Fruit fly (Drosophila melanogaster) whole organism, embryonic: Measurements from ENCODE around the gene Ide.

ENCODE experiments used
- ATbp ChIP-seq: fragments of 200-800 bp; sonication (Bioruptor generic); optimal IDR thresholded peaks from 2 replicates; lab custom pipeline; 2017; ENCODE audit warnings: missing biosample characterization, mild to moderate bottlenecking, missing genetic modification characterization, missing genetic modification reagents
- Adf1 ChIP-seq: fragments of 200-800 bp; sonication (Bioruptor generic); IDR thresholded peaks from 2 replicates; pipeline ENCODE4 v1.3.6; 2022; ENCODE audit warnings: missing biosample characterization, missing genetic modification characterization
- Bteb2 ChIP-seq: fragments of 200-800 bp; sonication (Bioruptor generic); optimal IDR thresholded peaks from 2 replicates; lab custom pipeline; 2016; ENCODE audit warnings: missing biosample characterization, missing genetic modification characterization
- CG10321 ChIP-seq: fragments of 200-800 bp; sonication (Bioruptor generic); IDR thresholded peaks from 2 replicates; pipeline ENCODE4 v1.3.6; 2022; ENCODE audit warnings: missing biosample characterization, missing genetic modification characterization
- CG10366 ChIP-seq: fragments of 200-800 bp; sonication (Bioruptor generic); IDR thresholded peaks from 2 replicates; pipeline ENCODE4 v1.3.6; 2022; ENCODE audit warnings: missing biosample characterization, missing genetic modification characterization
- CG11456 ChIP-seq: fragments of 200-800 bp; sonication (Bioruptor generic); IDR thresholded peaks from 3 replicates; pipeline ENCODE4 v1.3.6; 2022; ENCODE audit warnings: missing biosample characterization, missing genetic modification characterization
- CG11560 ChIP-seq: fragments of 200-800 bp; sonication (Bioruptor generic); IDR thresholded peaks from 3 replicates; pipeline ENCODE4 v1.3.6; 2022; ENCODE audit warnings: missing biosample characterization, missing genetic modification characterization
- CG12236 ChIP-seq: fragments of 200-800 bp; sonication (Bioruptor generic); optimal IDR thresholded peaks from 2 replicates; lab custom pipeline; 2016; ENCODE audit warnings: missing biosample characterization, missing genetic modification characterization
- CG1233 ChIP-seq: fragments of 200-800 bp; sonication (Bioruptor generic); optimal IDR thresholded peaks from 4 replicates; lab custom pipeline; 2018; ENCODE audit warnings: missing biosample characterization, mild to moderate bottlenecking, missing genetic modification characterization
- CG13296 ChIP-seq: fragments of 200-800 bp; sonication (Bioruptor generic); optimal IDR thresholded peaks from 3 replicates; lab custom pipeline; 2018; ENCODE audit warnings: missing biosample characterization, mild to moderate bottlenecking, missing genetic modification characterization
- CG13624 ChIP-seq: fragments of 200-800 bp; sonication (Bioruptor generic); optimal IDR thresholded peaks from 2 replicates; lab custom pipeline; 2016; ENCODE audit warnings: missing biosample characterization, missing genetic modification characterization
- CG1602 ChIP-seq: fragments of 200-800 bp; sonication (Bioruptor generic); optimal IDR thresholded peaks from 3 replicates; lab custom pipeline; 2016; ENCODE audit warnings: missing biosample characterization, missing genetic modification characterization
- CG18476 ChIP-seq: fragments of 200-800 bp; sonication (Bioruptor generic); optimal IDR thresholded peaks from 2 replicates; lab custom pipeline; 2016; ENCODE audit warnings: missing biosample characterization, mild to moderate bottlenecking, missing genetic modification characterization
- CG31365 ChIP-seq: fragments of 200-800 bp; sonication (Bioruptor generic); optimal IDR thresholded peaks from 2 replicates; lab custom pipeline; 2018; ENCODE audit warnings: missing biosample characterization, mild to moderate bottlenecking, missing genetic modification characterization
- CG32772 ChIP-seq: fragments of 200-800 bp; sonication (Bioruptor generic); IDR thresholded peaks from 2 replicates; pipeline ENCODE4 v1.3.6; 2022; ENCODE audit warnings: missing biosample characterization, missing genetic modification characterization
- CG7357 ChIP-seq: fragments of 200-800 bp; sonication (Bioruptor generic); IDR thresholded peaks from 3 replicates; pipeline ENCODE4 v1.3.6; 2022; ENCODE audit warnings: missing biosample characterization, missing genetic modification characterization
- CG7372 ChIP-seq: fragments of 200-800 bp; sonication (Bioruptor generic); IDR thresholded peaks from 2 replicates; pipeline ENCODE4 v1.3.6; 2022; ENCODE audit warnings: missing biosample characterization, missing genetic modification characterization
- CG7987 ChIP-seq: fragments of 200-800 bp; sonication (Bioruptor generic); optimal IDR thresholded peaks from 2 replicates; lab custom pipeline; 2018; ENCODE audit warnings: missing biosample characterization, mild to moderate bottlenecking, missing genetic modification characterization, moderate library complexity
- CG9609 ChIP-seq: fragments of 200-800 bp; sonication (Bioruptor generic); optimal IDR thresholded peaks from 3 replicates; lab custom pipeline; 2016; ENCODE audit warnings: missing biosample characterization, missing genetic modification characterization
- CG9797 ChIP-seq: fragments of 200-800 bp; sonication (Bioruptor generic); optimal IDR thresholded peaks from 3 replicates; lab custom pipeline; 2018; ENCODE audit warnings: missing biosample characterization, mild to moderate bottlenecking, missing genetic modification characterization
- CHES-1-like ChIP-seq: fragments of 200-800 bp; sonication (Bioruptor generic); optimal IDR thresholded peaks from 2 replicates; lab custom pipeline; 2016; ENCODE audit warnings: missing biosample characterization, missing genetic modification characterization
- Deaf1 ChIP-seq: fragments of 200-800 bp; optimal IDR thresholded peaks from 3 replicates; lab custom pipeline; 2019; ENCODE audit warnings: missing biosample characterization, mild to moderate bottlenecking, missing genetic modification characterization, moderate library complexity
- Fer3 ChIP-seq: fragments of 200-800 bp; sonication (Bioruptor generic); optimal IDR thresholded peaks from 2 replicates; lab custom pipeline; 2018; ENCODE audit warnings: missing biosample characterization, mild to moderate bottlenecking, missing genetic modification characterization, moderate library complexity
- HLHmδ ChIP-seq: fragments of 200-800 bp; sonication (Bioruptor generic); optimal IDR thresholded peaks from 2 replicates; lab custom pipeline; 2018; ENCODE audit warnings: missing biosample characterization, mild to moderate bottlenecking, missing genetic modification characterization, moderate library complexity
- Hmr ChIP-seq: fragments of 200-800 bp; sonication (Bioruptor generic); optimal IDR thresholded peaks from 3 replicates; lab custom pipeline; 2017; ENCODE audit warnings: mild to moderate bottlenecking, missing biosample characterization, missing genetic modification reagents, missing genetic modification characterization
- Meics ChIP-seq: fragments of 200-800 bp; sonication (Bioruptor generic); optimal IDR thresholded peaks from 2 replicates; lab custom pipeline; 2017; ENCODE audit warnings: missing biosample characterization, mild to moderate bottlenecking, missing genetic modification characterization
- Nf-YC ChIP-seq: fragments of 200-800 bp; optimal IDR thresholded peaks from 3 replicates; lab custom pipeline; 2019; ENCODE audit warnings: missing biosample characterization, mild to moderate bottlenecking, missing genetic modification characterization, moderate library complexity
- Scr ChIP-seq: fragments of 200-800 bp; sonication (Bioruptor generic); IDR thresholded peaks from 2 replicates; pipeline ENCODE4 v1.3.6; 2022; ENCODE audit warnings: missing biosample characterization, missing genetic modification characterization; ENCODE audit not compliant: partially characterized antibody
- bsh ChIP-seq, 2 experiments: fragments of 200-800 bp; sonication (Bioruptor generic); optimal IDR thresholded peaks; 2 replicates each; lab custom pipeline; 2017 to 2018; ENCODE audit warnings: mild to moderate bottlenecking in 2 of 2, missing biosample characterization in 2 of 2, missing genetic modification characterization in 2 of 2, moderate library complexity in 1 of 2
- btn ChIP-seq: fragments of 200-800 bp; sonication (Bioruptor generic); optimal IDR thresholded peaks from 2 replicates; lab custom pipeline; 2016; ENCODE audit warnings: missing biosample characterization, missing genetic modification characterization
- dm ChIP-seq: fragments of 200-800 bp; sonication (Bioruptor generic); optimal IDR thresholded peaks from 3 replicates; lab custom pipeline; 2016; ENCODE audit warnings: missing biosample characterization, missing genetic modification characterization
- ems ChIP-seq: fragments of 200-800 bp; sonication (Bioruptor generic); optimal IDR thresholded peaks from 3 replicates; lab custom pipeline; 2016; ENCODE audit warnings: missing biosample characterization, missing genetic modification characterization
- eyg ChIP-seq: fragments of 200-800 bp; sonication (Bioruptor generic); optimal IDR thresholded peaks from 3 replicates; lab custom pipeline; 2016; ENCODE audit warnings: missing biosample characterization, missing genetic modification characterization
- fd64A ChIP-seq: fragments of 200-800 bp; sonication (Bioruptor generic); optimal IDR thresholded peaks from 3 replicates; lab custom pipeline; 2018; ENCODE audit warnings: missing biosample characterization, mild to moderate bottlenecking, missing genetic modification characterization
- fd96Cb ChIP-seq: fragments of 200-800 bp; sonication (Bioruptor generic); optimal IDR thresholded peaks from 2 replicates; lab custom pipeline; 2018; ENCODE audit warnings: missing biosample characterization, mild to moderate bottlenecking, missing genetic modification characterization, moderate library complexity
- fru ChIP-seq: fragments of >200 bp; optimal IDR thresholded peaks from 2 replicates; lab custom pipeline; 2017
- gcm2 ChIP-seq: fragments of 200-800 bp; sonication (Bioruptor generic); optimal IDR thresholded peaks from 2 replicates; lab custom pipeline; 2016; ENCODE audit warnings: missing biosample characterization, missing genetic modification characterization
- hkb ChIP-seq, 2 experiments: fragments of 200-800 bp in 1 of 2; fragments of >200 bp in 1 of 2; sonication (Bioruptor generic) in 1 of 2; IDR thresholded peaks in 1 of 2; optimal IDR thresholded peaks in 1 of 2; 2 replicates each; pipeline versions ENCODE4 v1.3.6 to Lab custom; 2017 to 2022; ENCODE audit warnings: missing biosample characterization in 1 of 2, missing genetic modification characterization in 1 of 2
- jing ChIP-seq: fragments of 200-800 bp; sonication (Bioruptor generic); optimal IDR thresholded peaks from 2 replicates; lab custom pipeline; 2018; ENCODE audit warnings: missing biosample characterization, mild to moderate bottlenecking, missing genetic modification characterization
- knrl ChIP-seq: fragments of 200-800 bp; sonication (Bioruptor generic); IDR thresholded peaks from 3 replicates; pipeline ENCODE4 v1.3.6; 2022; ENCODE audit warnings: missing biosample characterization, missing genetic modification characterization; ENCODE audit not compliant: partially characterized antibody
- mld ChIP-seq: fragments of 200-800 bp; sonication (Bioruptor generic); IDR thresholded peaks from 3 replicates; pipeline ENCODE4 v1.3.6; 2022; ENCODE audit warnings: missing biosample characterization, missing genetic modification characterization; ENCODE audit not compliant: partially characterized antibody
- nerfin-1 ChIP-seq: fragments of 200-800 bp; sonication (Bioruptor generic); optimal IDR thresholded peaks from 3 replicates; lab custom pipeline; 2019; ENCODE audit warnings: missing biosample characterization, mild to moderate bottlenecking, missing genetic modification characterization, moderate library complexity
- ranshi ChIP-seq: fragments of 200-800 bp; sonication (Bioruptor generic); IDR thresholded peaks from 2 replicates; pipeline ENCODE4 v1.3.6; 2022; ENCODE audit warnings: missing biosample characterization, missing genetic modification characterization
- sc ChIP-seq, 3 experiments: fragments of >200 bp in 2 of 3; fragments of 200-800 bp in 1 of 3; sonication (Bioruptor generic) in 1 of 3; optimal IDR thresholded peaks; 2 replicates in 2 of 3; 3 replicates in 1 of 3; lab custom pipeline; 2017; ENCODE audit warnings: mild to moderate bottlenecking in 1 of 3, missing biosample characterization in 1 of 3, missing genetic modification characterization in 1 of 3, missing genetic modification reagents in 1 of 3
- sd ChIP-seq: fragments of 200-800 bp; sonication (Bioruptor generic); optimal IDR thresholded peaks from 3 replicates; lab custom pipeline; 2018; ENCODE audit warnings: missing biosample characterization, mild to moderate bottlenecking, missing genetic modification characterization, moderate library complexity
- so ChIP-seq: fragments of 200-800 bp; sonication (Bioruptor generic); IDR thresholded peaks from 3 replicates; pipeline ENCODE4 v1.3.6; 2022; ENCODE audit warnings: missing biosample characterization, missing genetic modification characterization
- stwl ChIP-seq: fragments of 200-800 bp; sonication (Bioruptor generic); optimal IDR thresholded peaks from 3 replicates; lab custom pipeline; 2018; ENCODE audit warnings: missing biosample characterization, mild to moderate bottlenecking, missing genetic modification characterization, moderate library complexity
- wor ChIP-seq: fragments of 200-800 bp; sonication (Bioruptor generic); IDR thresholded peaks from 2 replicates; pipeline ENCODE4 v1.3.6; 2022; ENCODE audit warnings: missing biosample characterization, missing genetic modification characterization

Ide gene

DNA sequence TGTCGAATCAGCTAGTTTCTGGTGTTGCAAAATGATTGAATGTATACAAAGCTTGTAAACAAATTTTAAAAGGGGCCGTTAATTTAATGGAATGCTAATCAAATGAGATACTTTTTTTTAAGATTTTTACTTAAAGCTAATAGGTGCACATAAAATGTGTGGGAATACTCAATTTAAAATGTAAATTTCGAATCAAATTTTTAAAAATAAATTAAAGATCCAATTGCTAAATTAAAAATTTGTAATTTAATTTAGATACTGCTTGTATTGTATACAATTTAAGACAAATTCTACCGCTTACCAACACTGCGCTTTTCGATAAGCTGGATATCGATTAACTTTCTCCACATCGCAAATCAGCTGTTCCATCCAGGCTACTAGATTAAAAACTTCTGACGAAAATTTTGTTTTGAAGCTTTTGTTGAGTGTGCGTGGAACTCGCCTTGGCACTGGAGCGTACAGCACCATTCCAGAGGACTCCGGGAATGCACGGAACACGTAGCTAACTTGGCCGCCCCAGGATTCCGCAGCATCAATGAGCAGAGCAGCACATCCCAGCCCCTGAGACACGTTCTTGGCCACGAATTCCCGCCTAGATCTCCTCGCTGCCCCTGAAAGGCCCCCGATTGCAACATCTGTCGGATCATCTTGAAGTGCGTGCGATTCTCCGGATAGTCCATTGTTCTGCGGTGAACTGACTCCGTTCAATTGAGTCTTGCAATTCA, 8.6 kb upstream of the Ide start, which contains the start of the genes CG5498 and fbl (continued):
- TF ChIP-seq knrl (GFP tag; lab: Robert Waterston, UW), result no peak
- TF ChIP-seq ranshi, result peak; percentile 29; the same call in 1 of the 2 replicates
- peak; percentile 21 for TF ChIP-seq CG31365
- peak; percentile 54; the same call in 1 of the 3 replicates for TF ChIP-seq mld (GFP tag; lab: Robert Waterston, UW)
- TF ChIP-seq CG7987 (GFP tag; lab: Kevin White, UChicago), result no peak
- TF ChIP-seq wor, result no peak
- no peak for TF ChIP-seq btn (GFP tag; lab: Kevin White, UChicago)
- 0 out of 2 replicates have a peak, but pooled peaks have one; percentile 22 for TF ChIP-seq CG32772 (GFP tag; lab: Robert Waterston, UW)
- TF ChIP-seq gcm2 (GFP tag; lab: Kevin White, UChicago), result no peak
- TF ChIP-seq CG7372 (GFP tag; lab: Robert Waterston, UW), result 0 out of 2 replicates have a peak, but pooled peaks have one; percentile 29
- TF ChIP-seq Hmr (GFP tag; lab: Kevin White, UChicago), result peak; percentile 78
- TF ChIP-seq fru (lab: Kevin White, UChicago), result no peak
- TF ChIP-seq CG18476 (GFP tag; lab: Kevin White, UChicago), result peak; percentile 56
- TF ChIP-seq sd (tag; lab: Kevin White, UChicago), result peak; percentile 84
- TF ChIP-seq hkb (optimal IDR thresholded peaks at IDR 0.05; lab: Kevin White, UChicago), result no peak
- 0 out of 2 replicates have a peak, but pooled peaks have one; percentile 46 for TF ChIP-seq hkb (GFP tag; IDR thresholded peaks at IDR 0.05; lab: Robert Waterston, UW)
- no peak for TF ChIP-seq CG11456
- no peak for TF ChIP-seq jing (GFP tag; lab: Kevin White, UChicago)
- TF ChIP-seq Bteb2 (GFP tag; lab: Kevin White, UChicago), result peak; percentile 59
- TF ChIP-seq Scr (GFP tag; lab: Robert Waterston, UW), result peak; percentile 34; the same call in 1 of the 2 replicates
- TF ChIP-seq Nf-YC (tag; lab: Kevin White, UChicago), result peak; percentile 68
- TF ChIP-seq ATbp (GFP tag; lab: Kevin White, UChicago), result no peak
- TF ChIP-seq eyg, result no peak
- peak; percentile 64 for TF ChIP-seq CG13296 (GFP tag; lab: Kevin White, UChicago)
- no peak for TF ChIP-seq Adf1 (GFP tag; lab: Robert Waterston, UW)
- TF ChIP-seq HLHmδ (GFP tag; lab: Kevin White, UChicago), result no peak
- TF ChIP-seq sc (optimal IDR thresholded peaks at IDR 0.05; lab: Kevin White, UChicago), result no peak
- no peak for TF ChIP-seq sc (GFP tag; optimal IDR thresholded peaks at IDR 0.05; lab: Kevin White, UChicago)
- TF ChIP-seq CG12236 (GFP tag; lab: Kevin White, UChicago), result no peak
- TF ChIP-seq CG1233 (GFP tag; lab: Kevin White, UChicago), result peak; percentile 17
- TF ChIP-seq fd64A (GFP tag; lab: Kevin White, UChicago), result no peak
- TF ChIP-seq CHES-1-like (GFP tag; lab: Kevin White, UChicago), result peak; percentile 5
- TF ChIP-seq CG7357, result no peak
- TF ChIP-seq bsh (GFP tag; optimal IDR thresholded peaks at IDR 0.05; lab: Kevin White, UChicago), result peak in 1 of 2 experiments; percentile 49
- peak; percentile 64 for TF ChIP-seq CG1602
- TF ChIP-seq Deaf1 (tag; lab: Kevin White, UChicago), result peak; percentile 45
- no peak for TF ChIP-seq so
- TF ChIP-seq Fer3 (tag; lab: Kevin White, UChicago), result peak; percentile 65
- TF ChIP-seq stwl, result peak; percentile 96
- TF ChIP-seq CG10366, result no peak; the same call in 1 of the 2 replicates
- peak; percentile 39 for TF ChIP-seq fd96Cb (tag; lab: Kevin White, UChicago)
- no peak for TF ChIP-seq dm (GFP tag; lab: Kevin White, UChicago)
- TF ChIP-seq CG10321 (GFP tag; lab: Robert Waterston, UW), result 0 out of 2 replicates have a peak, but pooled peaks have one; percentile 13
- no peak for TF ChIP-seq ems
- peak; percentile 71 for TF ChIP-seq Meics (GFP tag; lab: Kevin White, UChicago)
- TF ChIP-seq CG13624 (GFP tag; lab: Kevin White, UChicago), result peak; percentile 62
- no peak for TF ChIP-seq CG11560 (tag; lab: Robert Waterston, UW)
- TF ChIP-seq CG9797 (GFP tag; lab: Kevin White, UChicago), result no peak
- TF ChIP-seq nerfin-1 (tag; lab: Kevin White, UChicago), result peak; percentile 32
- peak; percentile 9 for TF ChIP-seq CG9609 (GFP tag; lab: Kevin White, UChicago)
